Worm (Caenorhabditis elegans) whole organism, early embryonic: ENCODE data around the gene ifta-2.

ENCODE experiments used
- ama-1 ChIP-seq: fragments of 150-350 bp; optimal IDR thresholded peaks from 2 replicates; lab custom pipeline; 2014
- ceh-13 ChIP-seq: fragments of 200-800 bp; sonication (Bioruptor generic); optimal IDR thresholded peaks from 2 replicates; lab custom pipeline; 2018; ENCODE audit warnings: mild to moderate bottlenecking, missing genetic modification characterization, missing compliant biosample characterization
- flt-1 ChIP-seq: fragments of 200-800 bp; sonication (Bioruptor generic); IDR thresholded peaks from 2 replicates; pipeline ENCODE4 v1.3.6; 2022; ENCODE audit warnings: missing genetic modification characterization, missing compliant biosample characterization
- hmbx-1 ChIP-seq: sonication (generic microtip); optimal IDR thresholded peaks from 2 replicates; lab custom pipeline; 2016; ENCODE audit warnings: mild to moderate bottlenecking, missing genetic modification characterization, missing compliant biosample characterization
- pes-1 ChIP-seq: fragments of 200-800 bp; sonication (Bioruptor generic); IDR thresholded peaks from 2 replicates; pipeline ENCODE4 v1.3.6; 2022; ENCODE audit warnings: missing genetic modification reagents, missing genetic modification characterization, missing compliant biosample characterization

- TF ChIP-seq ama-1 (lab: Kevin White, UChicago) (no peak), pes-1 (peak; percentile 50; the same call in 1 of the 2 replicates), ceh-13 (peak; percentile 65), flt-1 (GFP tag; lab: Robert Waterston, UW) (peak; percentile 67), hmbx-1 (tag; lab: Kevin White, UChicago) (peak; percentile 69)
Observed at ce11 chrIV:17278363-17278762, 23.5 kb downstream of the ifta-2 start.
